Worm (Caenorhabditis elegans) whole organism, late embryonic: Measurements from ENCODE around the gene lin-26.

ENCODE experiments used
- ceh-22 ChIP-seq: sonication (generic microtip); optimal IDR thresholded peaks from 2 replicates; lab custom pipeline; 2017; ENCODE audit warnings: missing biosample characterization, missing genetic modification characterization
- nfya-1 ChIP-seq: sonication (generic microtip); optimal IDR thresholded peaks from 2 replicates; lab custom pipeline; 2017; ENCODE audit warnings: missing genetic modification characterization, mild to moderate bottlenecking, missing compliant biosample characterization, antibody characterized with exemption, moderate library complexity
- sox-2 ChIP-seq: fragments of 200-800 bp; sonication (Bioruptor generic); IDR thresholded peaks from 2 replicates; pipeline ENCODE4 v1.3.6; 2022; ENCODE audit warnings: missing genetic modification reagents, missing genetic modification characterization, missing compliant biosample characterization

ce11 chrII:7679499-7680012 is 2.4 kb upstream of the lin-26 start:
- TF ChIP-seq sox-2 (no peak), ceh-22 (tag; lab: Kevin White, UChicago) (no peak), nfya-1 (tag; lab: Kevin White, UChicago) (no peak)
